Worm (Caenorhabditis elegans) whole organism, midembryonic: ENCODE data around the gene C53B7.2.

Experiments used
- T22C8.4 ChIP-seq: fragments of 200-800 bp; sonication (Bioruptor generic); IDR thresholded peaks from 2 replicates; pipeline ENCODE4 v1.3.6; 2022; ENCODE audit warnings: missing genetic modification characterization, missing compliant biosample characterization
- cog-1 ChIP-seq: sonication (generic microtip); optimal IDR thresholded peaks from 2 replicates; lab custom pipeline; 2016; ENCODE audit warnings: missing genetic modification characterization, missing compliant biosample characterization
- flt-1 ChIP-seq: fragments of 200-800 bp; sonication (Bioruptor generic); IDR thresholded peaks from 2 replicates; pipeline ENCODE4 v1.3.6; 2022; ENCODE audit warnings: missing genetic modification characterization, missing compliant biosample characterization
- klf-2 ChIP-seq: fragments of 200-800 bp; sonication (Bioruptor generic); conservative IDR thresholded peaks from 2 replicates; pipeline ENCODE4 v1.3.6; 2022; ENCODE audit warnings: missing genetic modification reagents, missing genetic modification characterization, missing compliant biosample characterization
- med-1 ChIP-seq: sonication (generic microtip); optimal IDR thresholded peaks from 2 replicates; lab custom pipeline; 2017; ENCODE audit warnings: missing genetic modification characterization, mild to moderate bottlenecking, missing compliant biosample characterization, antibody characterized with exemption, missing genetic modification reagents; ENCODE audit not compliant: insufficient read depth
- tab-1 ChIP-seq: fragments of 200-800 bp; sonication (Bioruptor generic); IDR thresholded peaks from 2 replicates; pipeline ENCODE4 v1.3.6; 2022; ENCODE audit warnings: missing genetic modification characterization, missing compliant biosample characterization
- ztf-29 ChIP-seq: fragments of 200-800 bp; sonication (Bioruptor generic); IDR thresholded peaks from 2 replicates; pipeline ENCODE4 v1.3.6; 2022; ENCODE audit warnings: missing genetic modification reagents, missing genetic modification characterization, missing compliant biosample characterization

DNA sequence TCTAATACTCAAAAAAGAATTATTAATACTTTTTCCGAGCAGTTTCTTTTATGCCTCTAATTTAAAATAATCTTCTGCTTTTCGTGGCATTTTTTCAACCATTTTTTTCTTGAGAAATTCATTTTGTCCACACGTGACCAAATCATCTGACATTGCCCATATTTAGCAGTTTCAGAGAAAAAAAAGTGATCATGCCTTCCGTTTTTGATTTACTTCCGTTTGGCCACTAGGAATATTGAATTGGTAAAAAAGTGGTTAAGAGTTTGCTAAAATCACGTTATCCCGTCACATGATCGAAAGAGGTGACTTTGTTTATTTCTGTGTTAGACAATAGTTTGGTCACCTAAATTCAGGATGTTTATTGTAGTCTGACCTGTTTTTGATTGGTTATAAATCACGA is 41.6 kb upstream of the C53B7.2 start:
- TF ChIP-seq ztf-29 (GFP tag; lab: Robert Waterston, UW) (no peak), flt-1 (GFP tag; lab: Robert Waterston, UW) (no peak), klf-2 (GFP tag; lab: Robert Waterston, UW) (no peak), med-1 (GFP tag; lab: Kevin White, UChicago) (no peak), tab-1 (GFP tag; lab: Robert Waterston, UW) (no peak), T22C8.4 (no peak), cog-1 (no peak)
